Fruit fly (Drosophila melanogaster): ENCODE results near the gene CheA84a.
A peak's percentile ranks its signal among the peaks of the same experiment; 100 is the strongest.

Gene CheA84a

dm6 chr3R:8243720-8244119 is 39.1 kb upstream of the CheA84a start, which contains the start of the genes CG9636, CG18749 and CG33722 (continued):
- TF ChIP-seq pan (optimal IDR thresholded peaks at IDR 0.05) (no peak), pan (GFP tag; optimal IDR thresholded peaks at IDR 0.05 in 1 of 2, IDR thresholded peaks at IDR 0.05 in 1 of 2) (peak in 1 of 2 experiments; percentile 66), lmd (GFP tag; IDR thresholded peaks at IDR 0.05) (peak; percentile 62), CG9876 (GFP tag; optimal IDR thresholded peaks at IDR 0.05) (no peak), tio (GFP tag; optimal IDR thresholded peaks at IDR 0.05) (peak; percentile 15), CG17385 (GFP tag; optimal IDR thresholded peaks at IDR 0.05) (peak; percentile 84), tna (GFP tag; IDR thresholded peaks at IDR 0.05; ENCODE audit: partially characterized antibody) (peak; percentile 87; the same call in 1 of the 2 replicates), CG10565 (GFP tag; optimal IDR thresholded peaks at IDR 0.05) (no peak), CG32532 (GFP tag; IDR thresholded peaks at IDR 0.05) (peak; percentile 77), YL-1 (GFP tag; optimal IDR thresholded peaks at IDR 0.05) (peak; percentile 90), CkIIα-i1 (GFP tag; IDR thresholded peaks at IDR 0.05) (no peak), Tbp (GFP tag; optimal IDR thresholded peaks at IDR 0.05) (no peak), Gsc (GFP tag; IDR thresholded peaks at IDR 0.05) (no peak), eyg (GFP tag; optimal IDR thresholded peaks at IDR 0.05) (no peak), PHDP (tag; optimal IDR thresholded peaks at IDR 0.05) (peak; percentile 75), Doc3 (GFP tag; IDR thresholded peaks at IDR 0.05; ENCODE audit: partially characterized antibody) (peak; percentile 98), Jarid2 (GFP tag; optimal IDR thresholded peaks at IDR 0.05) (no peak), bigmax (GFP tag; optimal IDR thresholded peaks at IDR 0.05) (no peak), CG15601 (tag; optimal IDR thresholded peaks at IDR 0.05) (peak; percentile 74), zfh2 (GFP tag; optimal IDR thresholded peaks at IDR 0.05) (peak; percentile 41), CG11504 (tag; optimal IDR thresholded peaks at IDR 0.05) (peak; percentile 75), CG7745 (tag; optimal IDR thresholded peaks at IDR 0.05) (no peak), ems (GFP tag; optimal IDR thresholded peaks at IDR 0.05) (peak; percentile 63), CG4424 (GFP tag; optimal IDR thresholded peaks at IDR 0.05) (peak; percentile 85), Xbp1 (GFP tag; optimal IDR thresholded peaks at IDR 0.05) (peak; percentile 78), gsb-n (tag; optimal IDR thresholded peaks at IDR 0.05) (peak; percentile 67), Dll (GFP tag; IDR thresholded peaks at IDR 0.05; ENCODE audit: partially characterized antibody) (peak; percentile 99), bab2 (GFP tag; optimal IDR thresholded peaks at IDR 0.05) (no peak), CG15269 (tag; optimal IDR thresholded peaks at IDR 0.05) (peak; percentile 61), ash1 (GFP tag; optimal IDR thresholded peaks at IDR 0.05) (no peak), CG4282 (GFP tag; optimal IDR thresholded peaks at IDR 0.05) (no peak), CG30020 (tag; optimal IDR thresholded peaks at IDR 0.05) (peak; percentile 69), CG15479 (GFP tag; optimal IDR thresholded peaks at IDR 0.05) (no peak), dpn (GFP tag; optimal IDR thresholded peaks at IDR 0.05) (peak; percentile 46 to 72), grau (tag; optimal IDR thresholded peaks at IDR 0.05) (peak; percentile 71), gsb (GFP tag; IDR thresholded peaks at IDR 0.05) (no peak), Xrp1 (GFP tag; IDR thresholded peaks at IDR 0.05) (peak; percentile 78), MBD-R2 (GFP tag; IDR thresholded peaks at IDR 0.05) (peak; percentile 88), ttk (GFP tag; IDR thresholded peaks at IDR 0.05) (peak; percentile 63; the same call in 1 of the 2 replicates), CG4820 (GFP tag; optimal IDR thresholded peaks at IDR 0.05) (peak; percentile 47), CG4404 (GFP tag; IDR thresholded peaks at IDR 0.05) (peak; percentile 56; the same call in 1 of the 2 replicates), Sox102F (GFP tag; optimal IDR thresholded peaks at IDR 0.05) (peak; percentile 68), CG18011 (GFP tag; optimal IDR thresholded peaks at IDR 0.05) (peak; percentile 65), dan (GFP tag; IDR thresholded peaks at IDR 0.05) (no peak), CG2116 (GFP tag; optimal IDR thresholded peaks at IDR 0.05) (peak; percentile 93), pum (GFP tag; optimal IDR thresholded peaks at IDR 0.05) (no peak), Rx (GFP tag; IDR thresholded peaks at IDR 0.05) (0 out of 2 replicates have a peak, but pooled peaks have one; percentile 13), Fer1 (GFP tag; optimal IDR thresholded peaks at IDR 0.05) (peak; percentile 74), z (GFP tag; IDR thresholded peaks at IDR 0.05) (no peak), Dad (GFP tag; optimal IDR thresholded peaks at IDR 0.05) (peak; percentile 53), sim (GFP tag; IDR thresholded peaks at IDR 0.05) (no peak), Usf (GFP tag; optimal IDR thresholded peaks at IDR 0.05) (no peak)
